Worm (Caenorhabditis elegans): Measurements from ENCODE around the gene exo-1.

DNA sequence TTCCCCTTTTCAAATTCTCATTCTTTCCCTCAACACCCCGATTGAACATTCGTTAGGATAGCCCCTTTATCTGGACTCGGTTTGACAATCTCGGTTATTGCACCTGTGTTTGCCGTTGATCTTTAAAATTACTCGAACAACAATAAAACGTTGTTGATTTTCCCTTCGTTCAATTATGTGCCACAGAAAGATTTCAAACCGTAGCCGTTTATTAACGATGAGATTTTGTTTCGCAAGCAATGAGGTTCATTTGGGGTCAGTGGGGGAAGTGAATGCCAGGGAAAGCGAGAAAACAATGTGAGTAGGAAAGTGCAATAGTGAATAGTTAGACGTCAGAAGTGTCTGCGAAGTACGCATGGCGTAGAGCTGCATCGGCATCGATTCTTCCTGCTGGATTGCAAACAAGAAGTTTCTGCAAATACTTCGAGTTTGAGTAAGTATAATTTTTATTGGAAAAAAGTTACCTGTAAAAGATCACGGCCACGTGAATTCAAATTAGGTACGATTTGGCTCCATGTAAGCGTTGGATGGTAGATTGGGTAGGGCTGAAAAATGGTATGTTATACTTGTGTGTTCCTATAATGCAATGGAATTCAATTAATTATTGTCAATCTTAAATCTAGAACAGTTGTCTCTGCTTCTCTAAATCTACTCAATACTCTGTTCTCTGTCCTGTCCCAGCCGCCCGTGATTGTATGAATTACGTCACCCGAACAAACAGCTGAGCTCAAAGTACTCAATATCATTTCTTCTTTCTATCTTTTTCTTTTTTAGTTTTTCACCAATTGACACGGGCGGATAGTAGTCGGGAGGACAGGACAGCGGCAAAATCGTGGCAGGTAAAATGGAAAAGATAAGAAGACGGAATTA is 41.4 kb downstream of the exo-1 start, which contains the start of gene kel-3:
- TF ChIP-seq mel-28 (tag; optimal IDR thresholded peaks at IDR 0.05; ENCODE audit: borderline replicate concordance), result peak; percentile 21
- TF ChIP-seq efl-1 (GFP tag; optimal IDR thresholded peaks at IDR 0.05), result peak; percentile 40
- peak; percentile 98 for TF ChIP-seq T26A5.8 (tag; optimal IDR thresholded peaks at IDR 0.05)
- peak; percentile 90 for TF ChIP-seq Y95B8A.8 (GFP tag; IDR thresholded peaks at IDR 0.05)
- peak; percentile 82; the same call in 1 of the 2 replicates for TF ChIP-seq bed-1 (GFP tag; IDR thresholded peaks at IDR 0.05)
- peak; percentile 66; the same call in 1 of the 2 replicates for TF ChIP-seq sea-2 (GFP tag; IDR thresholded peaks at IDR 0.05)
- TF ChIP-seq madf-3 (GFP tag; IDR thresholded peaks at IDR 0.05), result peak; percentile 87
- peak; percentile 98 for TF ChIP-seq dpff-1 (tag; optimal IDR thresholded peaks at IDR 0.05)

Data from whole organism, young adult.